Worm (Caenorhabditis elegans): Measurements from ENCODE around the gene F36H5.10.
"Not testable (repeated sequence)": the region's sequence is repeated elsewhere in the genome, so short reads cannot be mapped to it uniquely, and the experiment has no call there.

F36H5.10 gene

ce11 chrII:1771347-1771746, 14.2 kb downstream of the F36H5.10 start, which contains the start of gene math-26:
TSS of gene math-26 (plus strand) at chrII:1771647.
- TF ChIP-seq ets-7 (tag; optimal IDR thresholded peaks at IDR 0.05); ceh-13 (GFP tag; optimal IDR thresholded peaks at IDR 0.05); hnd-1 (tag; optimal IDR thresholded peaks at IDR 0.05): not testable (repeated sequence)

- TF ChIP-seq ceh-13 (GFP tag; optimal IDR thresholded peaks at IDR 0.05) = no peak
- no peak for TF ChIP-seq ets-7 (tag; optimal IDR thresholded peaks at IDR 0.05)
- TF ChIP-seq tbx-37 (GFP tag; conservative IDR thresholded peaks at IDR 0.05) = no peak
- no peak for TF ChIP-seq flt-1 (GFP tag; IDR thresholded peaks at IDR 0.05)
- TF ChIP-seq ama-1 (optimal IDR thresholded peaks at IDR 0.05) = no peak
- TF ChIP-seq F13C5.2 (tag; optimal IDR thresholded peaks at IDR 0.05) = no peak
- TF ChIP-seq pes-1 (GFP tag; IDR thresholded peaks at IDR 0.05) = no peak
- TF ChIP-seq ceh-36 (tag; optimal IDR thresholded peaks at IDR 0.05) = no peak
- TF ChIP-seq hnd-1 (tag; optimal IDR thresholded peaks at IDR 0.05) = no peak
Measured at ce11 chrII:1771785-1772184, 14.7 kb downstream of the F36H5.10 start, which contains the start of gene math-3. TSS of gene math-3 (plus strand) at chrII:1772085.

- TF ChIP-seq sea-1 (GFP tag; conservative IDR thresholded peaks at IDR 0.05); ceh-13 (GFP tag; optimal IDR thresholded peaks at IDR 0.05); scrt-1 (GFP tag; IDR thresholded peaks at IDR 0.05): not testable (repeated sequence)
Measured at ce11 chrII:1775234-1775633, 18.1 kb downstream of the F36H5.10 start, which contains the start of gene F36H5.14. TSS of gene F36H5.14 (plus strand) at chrII:1775534.

- TF ChIP-seq tbx-11 (GFP tag; IDR thresholded peaks at IDR 0.05) (no peak), hnd-1 (tag; optimal IDR thresholded peaks at IDR 0.05) (no peak), hmg-4 (GFP tag; optimal IDR thresholded peaks at IDR 0.05) (no peak), sea-1 (GFP tag; conservative IDR thresholded peaks at IDR 0.05) (no peak), flt-1 (GFP tag; IDR thresholded peaks at IDR 0.05) (no peak), ceh-36 (tag; optimal IDR thresholded peaks at IDR 0.05) (no peak), tbx-37 (GFP tag; conservative IDR thresholded peaks at IDR 0.05) (no peak), hmbx-1 (tag; optimal IDR thresholded peaks at IDR 0.05) (no peak), scrt-1 (GFP tag; IDR thresholded peaks at IDR 0.05) (no peak), aly-1 (tag; optimal IDR thresholded peaks at IDR 0.05) (no peak)
Measured at ce11 chrII:1782474-1782873, 25.3 kb downstream of the F36H5.10 start, which contains the start of gene math-4. TSS of gene math-4 (minus strand) at chrII:1782574.

ce11 chrII:1784799-1785198, 27.7 kb downstream of the F36H5.10 start, which contains the start of gene C08F1.11:
TSS of gene C08F1.11 (minus strand) at chrII:1784899.
- no peak for TF ChIP-seq aly-1 (tag; optimal IDR thresholded peaks at IDR 0.05)

- TF ChIP-seq tbx-37 (GFP tag; conservative IDR thresholded peaks at IDR 0.05) (no peak), scrt-1 (GFP tag; IDR thresholded peaks at IDR 0.05) (no peak), pes-1 (GFP tag; IDR thresholded peaks at IDR 0.05) (no peak), aly-1 (tag; optimal IDR thresholded peaks at IDR 0.05) (no peak), F13C5.2 (tag; optimal IDR thresholded peaks at IDR 0.05) (no peak), ceh-36 (tag; optimal IDR thresholded peaks at IDR 0.05) (no peak), B0310.2 (tag; optimal IDR thresholded peaks at IDR 0.05) (no peak), hmbx-1 (tag; optimal IDR thresholded peaks at IDR 0.05) (no peak), hnd-1 (tag; optimal IDR thresholded peaks at IDR 0.05) (no peak), hmg-4 (GFP tag; optimal IDR thresholded peaks at IDR 0.05) (no peak), ets-7 (tag; optimal IDR thresholded peaks at IDR 0.05) (no peak), tbx-11 (GFP tag; IDR thresholded peaks at IDR 0.05) (no peak)
Measured at ce11 chrII:1786209-1786608, 29.1 kb downstream of the F36H5.10 start, which contains the start of gene C08F1.10. TSS of gene C08F1.10 (minus strand) at chrII:1786309.

- TF ChIP-seq scrt-1 (GFP tag; IDR thresholded peaks at IDR 0.05) (no peak), flt-1 (GFP tag; IDR thresholded peaks at IDR 0.05) (no peak), ceh-36 (tag; optimal IDR thresholded peaks at IDR 0.05) (no peak), F13C5.2 (tag; optimal IDR thresholded peaks at IDR 0.05) (no peak), ceh-13 (GFP tag; optimal IDR thresholded peaks at IDR 0.05) (no peak)
Measured at ce11 chrII:1787208-1787607, 30.1 kb downstream of the F36H5.10 start.

ce11 chrII:1788087-1788486, 31.0 kb downstream of the F36H5.10 start, which contains the start of the genes C08F1.6 and fbxb-13:
TSS of gene C08F1.6 (minus strand) at chrII:1788187.
TSS of gene fbxb-13 (plus strand) at chrII:1788277.
- TF ChIP-seq hmbx-1 (tag; optimal IDR thresholded peaks at IDR 0.05) = no peak

ce11 chrII:1806358-1806757, 49.2 kb downstream of the F36H5.10 start, which contains the start of gene C08F1.12:
TSS of gene C08F1.12 (minus strand) at chrII:1806458.
- TF ChIP-seq ets-7 (tag; optimal IDR thresholded peaks at IDR 0.05) (no peak), tbx-37 (GFP tag; conservative IDR thresholded peaks at IDR 0.05) (no peak), hmbx-1 (tag; optimal IDR thresholded peaks at IDR 0.05) (no peak), ceh-13 (GFP tag; optimal IDR thresholded peaks at IDR 0.05) (no peak), tra-4 (tag; optimal IDR thresholded peaks at IDR 0.05) (no peak), B0310.2 (tag; optimal IDR thresholded peaks at IDR 0.05) (no peak), sea-1 (GFP tag; conservative IDR thresholded peaks at IDR 0.05) (no peak), ama-1 (optimal IDR thresholded peaks at IDR 0.05) (no peak), pes-1 (GFP tag; IDR thresholded peaks at IDR 0.05) (no peak), F13C5.2 (tag; optimal IDR thresholded peaks at IDR 0.05) (no peak), hnd-1 (tag; optimal IDR thresholded peaks at IDR 0.05) (no peak), hmg-4 (GFP tag; optimal IDR thresholded peaks at IDR 0.05) (no peak), ceh-36 (tag; optimal IDR thresholded peaks at IDR 0.05) (no peak), aly-1 (tag; optimal IDR thresholded peaks at IDR 0.05) (no peak), flt-1 (GFP tag; IDR thresholded peaks at IDR 0.05) (no peak), tbx-11 (GFP tag; IDR thresholded peaks at IDR 0.05) (no peak)

All from whole organism, early embryonic.